Worm (Caenorhabditis elegans): ENCODE measurements around the gene mlc-2.

DNA sequence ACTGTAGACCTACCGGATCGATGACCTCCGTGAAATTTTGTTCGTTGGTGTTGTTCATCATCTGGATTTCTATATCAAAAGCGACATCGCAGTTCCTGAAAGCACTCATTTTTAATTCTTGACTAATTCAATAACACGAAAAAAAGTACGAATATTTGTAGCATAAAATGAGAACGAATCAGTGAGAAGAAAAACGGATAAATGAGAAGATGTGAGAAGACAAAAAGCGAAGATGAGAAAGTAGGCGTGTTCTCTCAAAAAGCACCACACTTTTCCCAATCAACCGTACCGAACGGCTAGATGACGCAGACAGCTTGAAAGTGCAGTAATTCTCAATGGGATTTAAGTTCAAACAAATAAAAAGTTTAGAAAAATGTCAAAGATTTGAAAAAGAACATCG, 30.3 kb upstream of the mlc-2 start, which contains the start of gene npr-24:
- TF ChIP-seq dao-5 (tag; optimal IDR thresholded peaks at IDR 0.05) (no peak), W03F9.2 (tag; optimal IDR thresholded peaks at IDR 0.05) (no peak)
